Worm (Caenorhabditis elegans): ENCODE data around the gene B0302.4.

DNA sequence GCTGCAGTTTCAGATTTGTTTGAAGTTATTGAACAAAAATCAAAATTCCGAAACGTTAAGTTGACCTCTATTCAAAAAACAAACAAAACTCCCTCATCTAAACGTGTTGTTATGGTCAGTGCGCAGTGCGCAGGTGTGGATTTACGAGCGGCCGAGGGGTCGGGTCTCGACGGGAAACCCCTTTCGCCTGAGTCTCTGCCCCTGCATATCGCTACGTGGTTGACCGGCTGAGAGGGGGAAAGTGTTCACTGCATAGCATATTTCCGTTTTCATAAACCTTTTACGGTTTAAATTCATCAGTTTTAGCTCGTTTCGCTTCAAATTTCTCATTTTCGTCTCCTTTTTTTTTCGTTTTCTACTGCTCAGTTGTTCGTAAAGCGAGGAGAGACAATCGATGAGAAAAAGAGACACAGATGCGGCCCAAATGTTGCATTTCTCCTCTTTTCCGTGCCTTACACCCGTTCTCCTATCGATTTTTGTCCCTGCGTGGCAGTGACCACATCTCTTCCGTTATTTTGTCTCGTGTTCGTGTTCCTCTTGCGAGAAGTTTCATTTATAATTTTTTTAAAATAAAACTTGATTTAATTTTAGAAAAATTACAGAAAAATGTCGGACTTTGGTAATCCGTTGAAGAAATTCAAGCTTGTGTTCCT, 45.4 kb upstream of the B0302.4 start, which contains the start of gene rab-6.2:
- TF ChIP-seq flt-1 (GFP tag; IDR thresholded peaks at IDR 0.05) (no peak), sea-1 (GFP tag; conservative IDR thresholded peaks at IDR 0.05) (no peak)
